Fruit fly (Drosophila melanogaster): ENCODE measurements around the gene mRpL47.
A peak's percentile ranks its signal among the peaks of the same experiment; 100 is the strongest.

mRpL47 gene

dm6 chr3R:9500193-9501051, 15.3 kb downstream of the mRpL47 start (continued):
- TF ChIP-seq PHDP (tag; optimal IDR thresholded peaks at IDR 0.05): no peak
- TF ChIP-seq CoRest (tag; optimal IDR thresholded peaks at IDR 0.05): no peak
- no peak for TF ChIP-seq dati (GFP tag; IDR thresholded peaks at IDR 0.05)
- no peak for TF ChIP-seq sim (GFP tag; IDR thresholded peaks at IDR 0.05)
- no peak for TF ChIP-seq fu2 (GFP tag; optimal IDR thresholded peaks at IDR 0.05)
- no peak for TF ChIP-seq lov (optimal IDR thresholded peaks at IDR 0.05)
- no peak for TF ChIP-seq lov (GFP tag; IDR thresholded peaks at IDR 0.05)
- no peak for TF ChIP-seq CG14965 (GFP tag; optimal IDR thresholded peaks at IDR 0.05; ENCODE audit: borderline replicate concordance)
- TF ChIP-seq Hmx (GFP tag; optimal IDR thresholded peaks at IDR 0.05): no peak
- no peak for TF ChIP-seq ttk (GFP tag; IDR thresholded peaks at IDR 0.05)
- no peak for TF ChIP-seq CG31224 (GFP tag; IDR thresholded peaks at IDR 0.05)
- TF ChIP-seq shn (GFP tag; optimal IDR thresholded peaks at IDR 0.05): no peak
- no peak for TF ChIP-seq sqz (GFP tag; optimal IDR thresholded peaks at IDR 0.05)
- no peak for TF ChIP-seq Lpt (GFP tag; optimal IDR thresholded peaks at IDR 0.05)
- TF ChIP-seq Drgx (GFP tag; IDR thresholded peaks at IDR 0.05): no peak
- no peak for TF ChIP-seq CG4328 (GFP tag; optimal IDR thresholded peaks at IDR 0.05)
- TF ChIP-seq Oli (tag; optimal IDR thresholded peaks at IDR 0.05): no peak
- no peak for TF ChIP-seq CG12155 (GFP tag; optimal IDR thresholded peaks at IDR 0.05)
- TF ChIP-seq amos (GFP tag; IDR thresholded peaks at IDR 0.05; ENCODE audit: partially characterized antibody): no peak
- TF ChIP-seq CG4617 (GFP tag; optimal IDR thresholded peaks at IDR 0.05; ENCODE audit: borderline replicate concordance): no peak
- TF ChIP-seq esg (GFP tag; conservative IDR thresholded peaks at IDR 0.05): no peak
- TF ChIP-seq Hr78 (GFP tag; optimal IDR thresholded peaks at IDR 0.05): no peak
- TF ChIP-seq CG9437 (GFP tag; optimal IDR thresholded peaks at IDR 0.05): no peak
- TF ChIP-seq CG31388 (GFP tag; optimal IDR thresholded peaks at IDR 0.05): no peak
- no peak for TF ChIP-seq CG32767 (GFP tag; IDR thresholded peaks at IDR 0.05)
- TF ChIP-seq Dek (tag; optimal IDR thresholded peaks at IDR 0.05): no peak
- no peak for TF ChIP-seq nom (GFP tag; optimal IDR thresholded peaks at IDR 0.05)
- no peak for TF ChIP-seq nmo (GFP tag; optimal IDR thresholded peaks at IDR 0.05)
- TF ChIP-seq CG6765 (GFP tag; optimal IDR thresholded peaks at IDR 0.05): no peak
- TF ChIP-seq CG1603 (tag; optimal IDR thresholded peaks at IDR 0.05): no peak
- TF ChIP-seq CG4854 (GFP tag; optimal IDR thresholded peaks at IDR 0.05): no peak
- TF ChIP-seq CG8281 (tag; optimal IDR thresholded peaks at IDR 0.05): no peak
- TF ChIP-seq crc (GFP tag; optimal IDR thresholded peaks at IDR 0.05): no peak
- TF ChIP-seq sob (GFP tag; IDR thresholded peaks at IDR 0.05): 0 out of 2 replicates have a peak, but pooled peaks have one; percentile 26
- no peak for TF ChIP-seq Dref (GFP tag; IDR thresholded peaks at IDR 0.05)
- no peak for TF ChIP-seq Sox102F (GFP tag; optimal IDR thresholded peaks at IDR 0.05)
- TF ChIP-seq MESR4 (GFP tag; optimal IDR thresholded peaks at IDR 0.05): no peak
- no peak for TF ChIP-seq GATAe (GFP tag; conservative IDR thresholded peaks at IDR 0.05)
- no peak for TF ChIP-seq emc (GFP tag; optimal IDR thresholded peaks at IDR 0.05)
- TF ChIP-seq Nf-YC (tag; optimal IDR thresholded peaks at IDR 0.05): no peak
- no peak for TF ChIP-seq Hand (GFP tag; optimal IDR thresholded peaks at IDR 0.05)
- no peak for TF ChIP-seq BtbVII (GFP tag; optimal IDR thresholded peaks at IDR 0.05)
- TF ChIP-seq Pdp1 (GFP tag; optimal IDR thresholded peaks at IDR 0.05): peak in 1 of 2 experiments; percentile 55
- no peak for TF ChIP-seq pum (GFP tag; optimal IDR thresholded peaks at IDR 0.05)
- TF ChIP-seq CG17385 (GFP tag; optimal IDR thresholded peaks at IDR 0.05): no peak
- no peak for TF ChIP-seq CG17186 (GFP tag; optimal IDR thresholded peaks at IDR 0.05)
- TF ChIP-seq Dbx (GFP tag; IDR thresholded peaks at IDR 0.05): peak; percentile 21; the same call in 1 of the 3 replicates
- TF ChIP-seq CG18764 (GFP tag; optimal IDR thresholded peaks at IDR 0.05): no peak
- TF ChIP-seq kni (GFP tag; optimal IDR thresholded peaks at IDR 0.05): no peak
